Fruit fly (Drosophila melanogaster): ENCODE data around the gene Nufip.

The Nufip gene

dm6 chr3L:18769782-18770181 lies 21.6 kb upstream of the Nufip start:
- no peak for TF ChIP-seq CG1620 (GFP tag; optimal IDR thresholded peaks at IDR 0.05)
- no peak for TF ChIP-seq CG7045 (GFP tag; optimal IDR thresholded peaks at IDR 0.05)
- TF ChIP-seq Clk (GFP tag; optimal IDR thresholded peaks at IDR 0.05) = no peak
- no peak for TF ChIP-seq tj (GFP tag; optimal IDR thresholded peaks at IDR 0.05)
- TF ChIP-seq Crg-1 (GFP tag; optimal IDR thresholded peaks at IDR 0.05) = no peak
- TF ChIP-seq CG33017 (tag; optimal IDR thresholded peaks at IDR 0.05) = no peak
- TF ChIP-seq toe (GFP tag; optimal IDR thresholded peaks at IDR 0.05) = no peak
- TF ChIP-seq CG5204 (GFP tag; optimal IDR thresholded peaks at IDR 0.05) = no peak
- no peak for TF ChIP-seq cnc (optimal IDR thresholded peaks at IDR 0.05)

dm6 chr3L:18768788-18769707 lies 20.9 kb upstream of the Nufip start:
- no peak for TF ChIP-seq pad (GFP tag; optimal IDR thresholded peaks at IDR 0.05)
- no peak for TF ChIP-seq CG12768 (GFP tag; optimal IDR thresholded peaks at IDR 0.05)
- TF ChIP-seq ovo (GFP tag; optimal IDR thresholded peaks at IDR 0.05) = no peak
- TF ChIP-seq tj (GFP tag; optimal IDR thresholded peaks at IDR 0.05) = peak; percentile 9

dm6 chr3L:18767950-18768781 lies 20.0 kb upstream of the Nufip start:
- TF ChIP-seq tj (GFP tag; optimal IDR thresholded peaks at IDR 0.05) (no peak), toe (GFP tag; optimal IDR thresholded peaks at IDR 0.05) (no peak), pad (GFP tag; optimal IDR thresholded peaks at IDR 0.05) (no peak), Crg-1 (GFP tag; optimal IDR thresholded peaks at IDR 0.05) (no peak), CG7045 (GFP tag; optimal IDR thresholded peaks at IDR 0.05) (no peak), cic (GFP tag; optimal IDR thresholded peaks at IDR 0.05) (no peak), Clk (GFP tag; optimal IDR thresholded peaks at IDR 0.05) (no peak), CG7101 (tag; optimal IDR thresholded peaks at IDR 0.05) (no peak), CG11617 (GFP tag; optimal IDR thresholded peaks at IDR 0.05) (no peak), Hr96 (GFP tag; optimal IDR thresholded peaks at IDR 0.05) (no peak), CG14711 (tag; optimal IDR thresholded peaks at IDR 0.05) (no peak), kay (GFP tag; ENCODE audit: borderline replicate concordance) (no peak), CG33017 (tag; optimal IDR thresholded peaks at IDR 0.05) (no peak), CG5204 (GFP tag; optimal IDR thresholded peaks at IDR 0.05) (no peak), bab1 (GFP tag; optimal IDR thresholded peaks at IDR 0.05) (no peak), Mnt (GFP tag; optimal IDR thresholded peaks at IDR 0.05) (no peak), CG1620 (GFP tag; optimal IDR thresholded peaks at IDR 0.05) (no peak), CG12768 (GFP tag; optimal IDR thresholded peaks at IDR 0.05) (no peak), ovo (GFP tag; optimal IDR thresholded peaks at IDR 0.05) (no peak)

- TF ChIP-seq bab1 (GFP tag; optimal IDR thresholded peaks at IDR 0.05) (peak; percentile 29), Mnt (GFP tag; optimal IDR thresholded peaks at IDR 0.05) (peak; percentile 13), Crg-1 (GFP tag; optimal IDR thresholded peaks at IDR 0.05) (no peak), CG11617 (GFP tag; optimal IDR thresholded peaks at IDR 0.05) (no peak), CG7045 (GFP tag; optimal IDR thresholded peaks at IDR 0.05) (peak; percentile 43), tj (GFP tag; optimal IDR thresholded peaks at IDR 0.05) (peak; percentile 20), CG5204 (GFP tag; optimal IDR thresholded peaks at IDR 0.05) (no peak)
These were observed 17.8 kb upstream of the Nufip start for dm6 chr3L:18765657-18766592.

dm6 chr3L:18763486-18764436 lies 15.6 kb upstream of the Nufip start:
- TF ChIP-seq kay (GFP tag; ENCODE audit: borderline replicate concordance) (no peak), CG14711 (tag; optimal IDR thresholded peaks at IDR 0.05) (no peak), cic (GFP tag; optimal IDR thresholded peaks at IDR 0.05) (no peak), CG12768 (GFP tag; optimal IDR thresholded peaks at IDR 0.05) (no peak), bab1 (GFP tag; optimal IDR thresholded peaks at IDR 0.05) (no peak), tj (GFP tag; optimal IDR thresholded peaks at IDR 0.05) (no peak), ovo (GFP tag; optimal IDR thresholded peaks at IDR 0.05) (no peak), CG1620 (GFP tag; optimal IDR thresholded peaks at IDR 0.05) (no peak), CG7101 (tag; optimal IDR thresholded peaks at IDR 0.05) (no peak), toe (GFP tag; optimal IDR thresholded peaks at IDR 0.05) (no peak), pad (GFP tag; optimal IDR thresholded peaks at IDR 0.05) (no peak), CG33017 (tag; optimal IDR thresholded peaks at IDR 0.05) (no peak), CG11617 (GFP tag; optimal IDR thresholded peaks at IDR 0.05) (no peak), CG5204 (GFP tag; optimal IDR thresholded peaks at IDR 0.05) (no peak), Hr96 (GFP tag; optimal IDR thresholded peaks at IDR 0.05) (no peak)

All from whole organism, adult.